Worm (Caenorhabditis elegans): Measurements from ENCODE around the gene W03C9.8.

- no peak for TF ChIP-seq ama-1 (optimal IDR thresholded peaks at IDR 0.05)
- TF ChIP-seq blmp-1 (tag; optimal IDR thresholded peaks at IDR 0.05; ENCODE audit: insufficient read depth), result no peak
- TF ChIP-seq mab-5 (tag; optimal IDR thresholded peaks at IDR 0.05), result no peak
- TF ChIP-seq nhr-11 (tag; optimal IDR thresholded peaks at IDR 0.05), result no peak
- TF ChIP-seq nhr-25 (tag; optimal IDR thresholded peaks at IDR 0.05), result no peak
- TF ChIP-seq skn-1 (tag; optimal IDR thresholded peaks at IDR 0.05), result no peak
- no peak for TF ChIP-seq unc-62 (GFP tag; optimal IDR thresholded peaks at IDR 0.05)
- TF ChIP-seq snpc-4 (tag; optimal IDR thresholded peaks at IDR 0.05), result no peak
- TF ChIP-seq aly-2 (tag; optimal IDR thresholded peaks at IDR 0.05), result no peak
- TF ChIP-seq alr-1 (tag; optimal IDR thresholded peaks at IDR 0.05), result no peak
- TF ChIP-seq nhr-129 (tag; optimal IDR thresholded peaks at IDR 0.05), result no peak
- no peak for TF ChIP-seq egl-27 (tag; optimal IDR thresholded peaks at IDR 0.05)
Measured at ce11 chrII:11906217-11906616, 42.3 kb upstream of the W03C9.8 start, which contains the start of gene ZK930.4.
